Fruit fly (Drosophila melanogaster) whole organism: Measurements from ENCODE around the gene E2f1.

Source experiments
- CG8478 ChIP-seq: fragments of >200 bp; optimal IDR thresholded peaks from 2 replicates; lab custom pipeline; 2018; ENCODE audit warnings: inconsistent platforms
- Dll ChIP-seq: fragments of >200 bp; optimal IDR thresholded peaks from 2 replicates; lab custom pipeline; 2017
- EcR ChIP-seq, 2 experiments: fragments of >200 bp; optimal IDR thresholded peaks; 2 replicates each; lab custom pipeline; 2017; ENCODE audit warnings: missing biosample characterization in 2 of 2, missing genetic modification characterization in 2 of 2, missing genetic modification reagents in 2 of 2
- pan ChIP-seq: fragments of >200 bp; optimal IDR thresholded peaks from 2 replicates; lab custom pipeline; 2017
- psq ChIP-seq: fragments of >200 bp; optimal IDR thresholded peaks from 2 replicates; lab custom pipeline; 2017
- usp ChIP-seq: fragments of >200 bp; optimal IDR thresholded peaks from 2 replicates; lab custom pipeline; 2017; ENCODE audit warnings: missing biosample characterization, missing genetic modification characterization, mixed read lengths

The E2f1 gene

DNA sequence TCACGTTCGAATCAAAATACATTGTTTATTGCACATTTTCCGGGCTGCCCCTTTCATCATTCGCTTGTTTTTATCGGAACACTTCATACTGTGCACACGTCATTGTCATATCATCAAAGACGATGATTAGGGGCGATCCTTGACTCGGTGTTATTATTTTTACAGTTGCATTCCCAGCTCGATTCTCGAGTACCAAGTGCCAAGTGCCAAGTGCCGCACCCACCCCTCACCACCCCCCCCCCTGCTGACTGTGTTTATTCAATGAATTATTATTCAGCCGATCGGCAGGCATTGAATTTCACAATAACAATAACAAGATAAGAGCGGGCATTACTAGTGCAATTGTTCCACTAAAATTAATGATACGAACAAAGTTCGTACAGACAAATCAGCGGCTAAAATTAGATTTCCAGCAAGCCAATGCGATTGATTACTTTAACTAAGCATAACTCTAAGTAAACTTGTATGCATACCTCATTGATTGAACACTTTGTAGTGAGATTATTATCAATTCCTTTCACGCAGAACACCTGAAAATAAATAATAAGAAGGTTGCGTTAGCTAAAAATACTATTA lies 73.1 kb downstream of the E2f1 start:
- no peak for TF ChIP-seq EcR (GFP tag; optimal IDR thresholded peaks at IDR 0.05; lab: Kevin White, UChicago)
- no peak for TF ChIP-seq pan (lab: Kevin White, UChicago)
- TF ChIP-seq CG8478 = no peak
- no peak for TF ChIP-seq psq (lab: Kevin White, UChicago)
- no peak for TF ChIP-seq usp (GFP tag; lab: Kevin White, UChicago)
- TF ChIP-seq Dll (lab: Kevin White, UChicago) = no peak

DNA sequence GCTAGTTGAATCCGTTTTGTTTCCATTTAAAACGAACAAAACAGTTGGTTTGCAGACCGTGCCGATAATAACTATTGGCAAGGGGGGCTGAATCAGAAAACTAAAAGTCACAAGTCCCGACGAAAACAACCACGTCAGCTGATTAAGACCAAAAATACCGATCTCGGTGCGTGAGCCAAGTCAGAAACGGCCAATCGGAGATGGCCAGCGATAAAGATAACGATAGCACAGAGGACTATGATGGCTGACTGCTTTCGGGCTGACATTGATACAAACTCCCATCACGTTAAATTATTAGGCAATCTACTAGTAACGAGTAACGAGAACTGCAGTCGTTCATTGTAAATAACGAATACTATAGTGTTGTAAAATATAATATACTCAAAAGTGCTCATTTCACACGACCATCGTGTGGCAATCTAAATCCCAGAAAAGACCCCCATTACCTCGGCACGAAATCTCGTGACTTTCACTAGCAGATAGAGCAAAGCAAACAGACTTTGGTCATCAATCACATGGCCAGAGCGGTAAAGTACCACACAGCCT lies 73.7 kb downstream of the E2f1 start:
- no peak for TF ChIP-seq usp (GFP tag; lab: Kevin White, UChicago)
- no peak for TF ChIP-seq psq (lab: Kevin White, UChicago)
- TF ChIP-seq CG8478 = no peak
- TF ChIP-seq EcR (GFP tag; optimal IDR thresholded peaks at IDR 0.05; lab: Kevin White, UChicago) = no peak
- no peak for TF ChIP-seq pan (lab: Kevin White, UChicago)
- no peak for TF ChIP-seq Dll (lab: Kevin White, UChicago)

DNA sequence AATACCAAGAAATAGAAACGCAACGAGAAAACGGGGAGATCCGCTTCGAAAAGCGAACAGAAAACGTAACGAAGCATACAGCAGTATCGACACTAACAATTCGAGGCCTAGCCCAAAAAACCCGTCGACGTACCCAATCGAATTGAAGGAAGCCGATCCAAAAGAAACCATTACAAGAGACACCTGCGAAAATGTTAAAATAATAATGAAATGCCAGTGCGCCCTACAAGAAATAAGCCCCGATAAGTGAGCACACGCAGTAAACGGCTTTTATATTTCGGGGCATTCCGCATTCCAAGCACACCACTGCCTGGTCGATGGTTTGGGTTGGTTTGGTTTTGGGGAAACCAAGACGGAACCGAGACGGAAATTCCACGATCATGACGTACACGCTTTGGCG lies 74.3 kb downstream of the E2f1 start:
- TF ChIP-seq CG8478 (no peak), pan (lab: Kevin White, UChicago) (no peak)

DNA sequence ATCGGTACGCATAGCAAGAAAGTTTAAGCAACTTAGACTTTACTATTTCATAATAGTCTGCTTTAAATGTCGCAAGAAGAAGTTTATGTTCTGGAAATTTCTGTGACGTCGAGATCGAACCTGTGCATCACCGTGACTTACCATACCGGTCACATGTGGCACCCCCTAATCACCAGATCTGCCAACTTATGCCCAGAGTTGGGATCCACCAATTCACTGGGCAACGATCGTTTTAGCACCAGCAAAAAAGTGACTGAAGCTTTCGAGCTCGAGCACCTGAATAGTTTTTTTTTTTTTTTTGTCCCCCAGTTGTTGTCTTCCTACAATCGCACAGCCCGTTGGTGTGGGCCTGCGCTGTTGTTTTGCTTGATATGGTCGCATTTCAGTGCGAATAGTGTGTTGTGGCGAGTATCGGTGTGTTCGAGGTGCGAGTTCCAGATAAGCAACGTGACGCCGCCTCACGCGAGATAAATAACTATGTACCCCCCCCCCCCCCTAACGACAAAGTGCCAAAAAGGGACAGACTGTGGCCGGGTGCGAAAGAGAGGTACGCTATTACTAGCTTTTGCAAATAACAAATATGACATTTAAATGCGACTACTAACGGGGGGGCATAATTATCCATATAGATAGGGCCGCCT lies 76.3 kb downstream of the E2f1 start:
- TF ChIP-seq Dll (lab: Kevin White, UChicago) (no peak), psq (lab: Kevin White, UChicago) (no peak), pan (lab: Kevin White, UChicago) (no peak)

DNA sequence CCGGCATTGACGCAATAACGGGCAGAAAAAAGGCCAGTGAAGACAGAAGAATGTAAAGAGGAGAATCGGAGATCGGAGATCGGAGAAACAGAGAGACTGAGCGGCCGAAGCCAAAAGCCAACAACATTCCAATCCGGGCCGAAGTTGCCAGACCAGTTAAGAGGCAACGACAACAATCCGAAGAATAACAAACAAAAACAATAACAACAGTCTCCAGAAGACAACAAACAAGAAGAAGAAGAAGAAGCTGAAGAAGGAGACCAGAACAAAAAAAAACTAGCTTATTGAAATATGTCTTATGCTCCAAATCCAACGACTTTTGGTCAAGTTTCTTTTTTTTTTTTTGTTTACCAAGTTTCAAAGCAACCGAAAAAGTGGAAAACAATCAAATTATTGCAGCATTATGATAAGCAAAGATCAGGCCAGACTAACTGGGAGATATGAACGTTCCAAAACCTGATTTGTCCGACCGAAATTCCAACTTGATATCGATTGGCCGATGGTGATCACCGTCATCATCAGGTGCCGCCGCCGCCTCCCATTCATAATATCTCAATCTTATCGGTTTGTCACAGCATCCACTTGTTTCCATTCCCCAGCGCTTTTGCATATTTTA lies 77.0 kb downstream of the E2f1 start:
- TF ChIP-seq Dll (lab: Kevin White, UChicago) (no peak), pan (lab: Kevin White, UChicago) (no peak)

DNA sequence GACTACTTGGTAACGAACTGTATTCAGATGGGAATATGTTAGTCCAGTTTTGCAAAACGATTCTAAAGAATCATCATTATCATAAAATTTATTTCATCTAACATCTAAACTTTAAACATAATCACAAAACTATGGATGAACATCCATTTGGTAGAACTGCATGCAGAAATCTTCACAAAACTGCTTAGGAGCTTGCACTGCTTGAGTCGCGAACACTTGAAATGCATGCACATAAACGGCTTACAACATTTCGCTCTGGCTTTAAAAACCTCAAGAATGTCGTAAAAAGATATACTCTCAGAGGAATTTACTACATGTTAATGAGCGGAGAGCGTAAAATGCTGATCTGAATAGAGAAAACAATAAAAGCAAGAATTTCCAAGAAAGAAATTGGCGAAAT lies 77.6 kb downstream of the E2f1 start:
- no peak for TF ChIP-seq Dll (lab: Kevin White, UChicago)

DNA sequence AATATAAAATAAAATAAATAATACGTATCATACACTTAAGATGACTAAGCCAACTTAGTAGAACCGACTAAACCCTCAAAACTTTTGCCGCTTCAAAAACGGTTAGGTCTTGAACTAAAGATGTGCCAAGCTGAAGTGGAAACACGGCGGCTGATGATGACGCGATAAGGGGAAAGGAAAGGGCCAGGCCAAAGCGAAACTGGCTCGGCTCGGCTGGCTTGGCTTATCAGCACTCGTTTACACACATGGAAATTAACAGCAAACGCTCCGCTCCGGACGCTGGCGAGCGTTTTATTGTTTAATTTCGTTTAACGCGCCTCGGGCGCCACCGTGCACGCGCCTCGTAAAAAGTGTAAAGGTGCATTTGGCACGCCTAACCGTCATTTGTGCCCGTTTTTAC lies 78.0 kb downstream of the E2f1 start:
- TF ChIP-seq pan (lab: Kevin White, UChicago) (no peak), Dll (lab: Kevin White, UChicago) (no peak), EcR (GFP tag; optimal IDR thresholded peaks at IDR 0.05; lab: Kevin White, UChicago) (no peak), usp (GFP tag; lab: Kevin White, UChicago) (no peak), psq (lab: Kevin White, UChicago) (no peak), CG8478 (no peak)

DNA sequence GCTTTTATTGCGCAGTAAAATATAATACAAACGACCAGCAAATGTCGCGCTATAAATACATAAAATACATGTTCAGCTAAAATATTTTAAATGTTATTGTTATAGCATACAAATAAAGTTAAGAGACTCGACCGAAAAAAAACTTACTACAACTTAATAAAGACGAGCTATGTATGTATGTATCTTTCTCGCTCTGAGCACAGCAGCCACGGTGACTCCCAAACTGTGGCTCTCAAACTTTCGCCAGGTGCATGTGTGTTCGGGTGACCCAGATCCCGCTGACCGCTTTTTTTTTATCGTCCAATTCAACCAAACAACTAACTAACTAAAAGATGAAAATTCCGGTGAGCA lies 78.6 kb downstream of the E2f1 start:
- TF ChIP-seq psq (lab: Kevin White, UChicago) (no peak), CG8478 (no peak), usp (GFP tag; lab: Kevin White, UChicago) (no peak), EcR (GFP tag; optimal IDR thresholded peaks at IDR 0.05; lab: Kevin White, UChicago) (no peak), Dll (lab: Kevin White, UChicago) (no peak), pan (lab: Kevin White, UChicago) (no peak)

DNA sequence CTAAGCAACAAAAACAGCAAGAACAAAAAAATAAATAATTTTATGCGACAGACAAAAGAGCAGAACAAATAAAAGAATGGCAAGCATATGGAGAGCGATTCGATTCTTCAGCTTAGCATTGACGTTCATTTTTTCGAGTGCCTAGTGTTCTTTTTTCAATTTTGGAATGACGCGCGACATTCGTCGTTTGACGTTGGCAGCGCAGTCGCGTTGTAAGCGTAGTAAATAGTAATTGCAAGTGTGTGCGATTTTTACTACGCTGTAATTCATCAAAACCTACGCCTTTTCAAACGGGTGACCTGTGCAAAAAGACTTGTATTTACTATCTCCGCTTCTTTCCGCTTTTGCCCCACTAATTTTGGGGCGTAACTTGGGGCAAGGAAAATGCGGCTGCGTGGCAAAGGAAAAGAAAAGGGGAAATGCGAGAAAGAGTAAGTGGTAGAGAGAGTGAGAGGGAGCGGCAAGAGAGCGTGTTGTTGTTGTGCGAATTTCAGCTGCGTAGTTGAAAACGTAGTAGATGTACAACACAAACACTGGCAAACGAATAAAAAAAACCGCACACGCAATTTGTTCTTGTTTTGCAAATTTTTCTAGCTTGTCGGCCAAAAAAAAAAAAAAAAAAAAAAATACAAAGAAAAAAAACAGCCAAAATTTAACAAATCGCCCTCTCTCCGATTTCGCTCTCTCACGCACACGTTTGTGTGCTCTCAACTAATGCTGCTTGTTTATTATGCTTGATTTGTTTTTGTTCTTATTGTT lies 79.1 kb downstream of the E2f1 start:
- TF ChIP-seq usp (GFP tag; lab: Kevin White, UChicago) (no peak), CG8478 (no peak), psq (lab: Kevin White, UChicago) (no peak), Dll (lab: Kevin White, UChicago) (no peak), pan (lab: Kevin White, UChicago) (no peak), EcR (GFP tag; optimal IDR thresholded peaks at IDR 0.05; lab: Kevin White, UChicago) (no peak)

DNA sequence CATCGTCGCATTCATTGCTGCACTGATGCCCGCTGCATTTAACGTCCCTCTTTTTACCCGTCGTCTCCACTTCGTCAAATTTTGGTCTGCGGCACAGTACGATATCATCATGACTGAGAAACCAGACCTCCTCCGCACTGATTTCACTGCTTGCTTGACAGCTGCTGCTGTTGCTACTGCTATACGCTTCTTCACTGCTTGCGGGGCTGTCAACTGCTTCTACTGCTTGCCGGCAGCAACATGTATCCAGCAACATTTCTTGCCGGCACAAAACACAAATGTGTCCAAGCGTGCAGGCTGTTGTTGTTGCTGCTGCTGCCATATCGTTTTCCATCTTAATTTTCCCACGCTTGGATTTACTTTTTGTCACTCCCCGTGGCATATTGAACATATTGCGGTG lies 80.6 kb downstream of the E2f1 start:
- TF ChIP-seq CG8478 (no peak), psq (lab: Kevin White, UChicago) (no peak), pan (lab: Kevin White, UChicago) (no peak), Dll (lab: Kevin White, UChicago) (no peak), usp (GFP tag; lab: Kevin White, UChicago) (no peak), EcR (GFP tag; optimal IDR thresholded peaks at IDR 0.05; lab: Kevin White, UChicago) (no peak)
